Worm (Caenorhabditis elegans) whole organism, late embryonic: ENCODE data around the gene brf-1.

Source experiments
- C08G9.2 ChIP-seq: sonication (generic microtip); optimal IDR thresholded peaks from 2 replicates; lab custom pipeline; 2016; ENCODE audit warnings: mild to moderate bottlenecking, missing genetic modification characterization, moderate library complexity, missing compliant biosample characterization
- C38D4.7 ChIP-seq: fragments of 200-800 bp; sonication (Bioruptor generic); optimal IDR thresholded peaks from 2 replicates; lab custom pipeline; 2018; ENCODE audit warnings: mild to moderate bottlenecking, missing genetic modification characterization, moderate library complexity, missing compliant biosample characterization
- T23F11.4 ChIP-seq: fragments of 200-800 bp; sonication (Bioruptor generic); optimal IDR thresholded peaks from 2 replicates; lab custom pipeline; 2018; ENCODE audit warnings: mild to moderate bottlenecking, missing genetic modification characterization, missing compliant biosample characterization
- ceh-14 ChIP-seq: sonication (generic microtip); optimal IDR thresholded peaks from 2 replicates; lab custom pipeline; 2016; ENCODE audit warnings: missing genotype, missing genetic modification characterization, missing compliant biosample characterization
- ceh-2 ChIP-seq: sonication (generic microtip); optimal IDR thresholded peaks from 2 replicates; lab custom pipeline; 2016; ENCODE audit warnings: missing genotype, missing genetic modification characterization, missing compliant biosample characterization
- ceh-24 ChIP-seq: sonication (generic microtip); optimal IDR thresholded peaks from 2 replicates; lab custom pipeline; 2016; ENCODE audit warnings: mild to moderate bottlenecking, missing genetic modification characterization, missing compliant biosample characterization
- ceh-31 ChIP-seq: sonication (generic microtip); optimal IDR thresholded peaks from 2 replicates; lab custom pipeline; 2016; ENCODE audit warnings: missing genetic modification characterization, missing compliant biosample characterization
- ceh-34 ChIP-seq: sonication (generic microtip); optimal IDR thresholded peaks from 2 replicates; lab custom pipeline; 2016; ENCODE audit warnings: mild to moderate bottlenecking, missing genetic modification characterization, missing compliant biosample characterization
- ceh-48 ChIP-seq: sonication (generic microtip); optimal IDR thresholded peaks from 2 replicates; lab custom pipeline; 2016; ENCODE audit warnings: missing genetic modification characterization, inconsistent platforms, missing compliant biosample characterization
- eyg-1 ChIP-seq: sonication (generic microtip); optimal IDR thresholded peaks from 2 replicates; lab custom pipeline; 2016; ENCODE audit warnings: missing genotype, missing genetic modification characterization, missing compliant biosample characterization
- fax-1 ChIP-seq: sonication (generic microtip); optimal IDR thresholded peaks from 2 replicates; lab custom pipeline; 2016; ENCODE audit warnings: missing genotype, missing genetic modification characterization, missing compliant biosample characterization
- fkh-10 ChIP-seq: fragments of 150-350 bp; optimal IDR thresholded peaks from 2 replicates; lab custom pipeline; 2014; ENCODE audit warnings: missing biosample characterization, missing genetic modification reagents, missing genetic modification characterization
- gmeb-2 ChIP-seq: sonication (generic microtip); optimal IDR thresholded peaks from 2 replicates; lab custom pipeline; 2016; ENCODE audit warnings: missing genetic modification characterization, inconsistent platforms, missing compliant biosample characterization
- hlh-15 ChIP-seq: sonication (generic microtip); optimal IDR thresholded peaks from 2 replicates; lab custom pipeline; 2016; ENCODE audit warnings: missing genetic modification characterization, missing compliant biosample characterization
- hlh-30 ChIP-seq: sonication (generic microtip); optimal IDR thresholded peaks from 2 replicates; lab custom pipeline; 2017; ENCODE audit warnings: antibody characterized with exemption, missing genetic modification characterization, missing compliant biosample characterization; ENCODE audit not compliant: insufficient read depth
- mec-3 ChIP-seq: sonication (generic microtip); optimal IDR thresholded peaks from 2 replicates; lab custom pipeline; 2016; ENCODE audit warnings: borderline replicate concordance, missing genetic modification characterization, missing compliant biosample characterization
- nfya-1 ChIP-seq: sonication (generic microtip); optimal IDR thresholded peaks from 2 replicates; lab custom pipeline; 2017; ENCODE audit warnings: missing genetic modification characterization, mild to moderate bottlenecking, missing compliant biosample characterization, antibody characterized with exemption, moderate library complexity
- npax-4 ChIP-seq: sonication (generic microtip); optimal IDR thresholded peaks from 2 replicates; lab custom pipeline; 2016; ENCODE audit warnings: missing genetic modification characterization, missing compliant biosample characterization
- odd-2 ChIP-seq: sonication (generic microtip); optimal IDR thresholded peaks from 2 replicates; lab custom pipeline; 2017; ENCODE audit warnings: antibody characterized with exemption, mild to moderate bottlenecking, missing genetic modification characterization, missing compliant biosample characterization
- pag-3 ChIP-seq: sonication (generic microtip); optimal IDR thresholded peaks from 2 replicates; lab custom pipeline; 2016; ENCODE audit warnings: missing compliant biosample characterization, missing genetic modification characterization, borderline replicate concordance
- pat-9 ChIP-seq: fragments of 200-800 bp; sonication (Bioruptor generic); optimal IDR thresholded peaks from 2 replicates; lab custom pipeline; 2018; ENCODE audit warnings: mild to moderate bottlenecking, missing genetic modification characterization, moderate library complexity, missing compliant biosample characterization
- pax-1 ChIP-seq: fragments of 150-350 bp; optimal IDR thresholded peaks from 2 replicates; lab custom pipeline; 2014; ENCODE audit warnings: missing biosample characterization, missing genetic modification characterization
- pha-2 ChIP-seq: sonication (generic microtip); optimal IDR thresholded peaks from 2 replicates; lab custom pipeline; 2017; ENCODE audit warnings: mild to moderate bottlenecking, missing genetic modification characterization, missing compliant biosample characterization
- pros-1 ChIP-seq: fragments of 150-350 bp; optimal IDR thresholded peaks from 2 replicates; lab custom pipeline; 2014; ENCODE audit warnings: missing biosample characterization, missing genetic modification reagents, missing genetic modification characterization
- ref-2 ChIP-seq: sonication (generic microtip); optimal IDR thresholded peaks from 2 replicates; lab custom pipeline; 2016; ENCODE audit warnings: missing genetic modification characterization, missing compliant biosample characterization
- sdc-2 ChIP-seq: sonication (generic microtip); optimal IDR thresholded peaks from 2 replicates; lab custom pipeline; 2016; ENCODE audit warnings: missing genotype, missing genetic modification characterization, missing compliant biosample characterization
- sox-4 ChIP-seq: sonication (generic microtip); optimal IDR thresholded peaks from 2 replicates; lab custom pipeline; 2017; ENCODE audit warnings: mild to moderate bottlenecking, missing genetic modification characterization, inconsistent platforms, missing compliant biosample characterization
- tbx-2 ChIP-seq: sonication (generic microtip); optimal IDR thresholded peaks from 2 replicates; lab custom pipeline; 2016; ENCODE audit warnings: missing genetic modification characterization, missing compliant biosample characterization
- tbx-7 ChIP-seq: sonication (generic microtip); optimal IDR thresholded peaks from 2 replicates; lab custom pipeline; 2016; ENCODE audit warnings: missing genotype, missing genetic modification characterization, missing compliant biosample characterization
- unc-3 ChIP-seq, 2 experiments: fragments of 200-800 bp in 1 of 2; sonication (Bioruptor generic) in 1 of 2; sonication (generic microtip) in 1 of 2; conservative IDR thresholded peaks in 1 of 2; optimal IDR thresholded peaks in 1 of 2; 2 replicates each; pipeline versions ENCODE4 v1.3.6 to Lab custom; 2016 to 2022; ENCODE audit warnings: missing compliant biosample characterization in 2 of 2, missing genetic modification characterization in 2 of 2, missing genetic modification reagents in 1 of 2
- unc-42 ChIP-seq: sonication (generic microtip); optimal IDR thresholded peaks from 2 replicates; lab custom pipeline; 2016; ENCODE audit warnings: missing genotype, missing genetic modification characterization, missing compliant biosample characterization

The brf-1 gene

DNA sequence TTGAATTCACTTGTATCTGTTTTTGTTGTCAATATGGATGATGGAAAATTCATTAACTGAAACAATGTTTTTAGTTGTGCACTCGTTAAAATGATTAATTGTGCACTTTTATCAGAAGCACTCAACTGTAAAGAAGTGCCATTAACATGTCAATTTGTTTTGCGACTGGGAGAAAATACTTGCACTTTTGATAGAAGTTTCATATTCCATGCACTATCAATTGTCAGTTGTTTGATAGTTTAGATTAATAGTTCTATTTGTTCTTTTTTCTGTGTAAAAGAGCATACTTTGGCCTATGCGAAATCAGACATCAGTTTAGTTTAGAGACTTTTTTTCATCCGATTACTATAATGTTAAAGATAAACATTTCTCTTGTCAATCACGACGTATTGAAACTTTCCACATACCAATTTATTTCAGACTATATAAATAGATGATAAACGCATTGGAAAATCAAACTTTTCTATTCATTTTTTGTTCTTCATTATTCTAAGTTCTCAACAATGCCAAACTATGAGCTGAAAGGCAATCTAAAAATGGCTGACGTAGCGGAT is 15.7 kb upstream of the brf-1 start, which contains the start of gene C30G12.2:
Gene C30G12.2, plus strand, starts transcription at position 504 of the 554 bp plus-strand sequence.
- no peak for TF ChIP-seq pax-1 (tag; lab: Kevin White, UChicago)
- no peak for TF ChIP-seq ref-2 (tag; lab: Kevin White, UChicago)
- TF ChIP-seq fkh-10 (GFP tag; lab: Kevin White, UChicago): no peak
- no peak for TF ChIP-seq C38D4.7 (GFP tag; lab: Kevin White, UChicago)
- TF ChIP-seq odd-2: no peak
- TF ChIP-seq tbx-2 (tag; lab: Kevin White, UChicago): no peak
- TF ChIP-seq, all 69 proteins: peak for 0

DNA sequence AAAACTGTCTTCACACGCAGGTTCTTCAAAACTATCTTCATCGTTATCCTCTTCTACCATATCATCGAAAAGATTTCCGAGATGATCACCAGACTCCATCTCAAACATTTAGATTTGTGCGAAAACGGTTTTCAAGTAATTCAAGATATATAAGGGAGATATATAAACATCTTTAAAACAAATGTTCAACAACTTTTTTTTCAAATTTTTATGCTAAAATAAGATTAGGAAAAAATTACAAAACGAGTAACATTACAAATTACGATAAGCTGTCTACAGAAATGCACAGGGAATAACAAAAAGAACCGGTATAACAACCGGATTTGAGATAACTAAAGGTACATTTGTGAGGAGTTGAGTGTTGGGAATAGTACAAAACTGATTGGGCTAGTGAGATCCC is 9.7 kb upstream of the brf-1 start, which contains the start of gene C30G12.6:
Gene C30G12.6, minus strand, starts transcription at position 101 of the 400 bp plus-strand sequence.
- TF ChIP-seq pag-3 (tag; lab: Kevin White, UChicago) (no peak), pros-1 (tag; lab: Kevin White, UChicago) (no peak), ceh-2 (no peak), pat-9 (tag; lab: Kevin White, UChicago) (no peak), ceh-14 (tag; lab: Kevin White, UChicago) (no peak)

DNA sequence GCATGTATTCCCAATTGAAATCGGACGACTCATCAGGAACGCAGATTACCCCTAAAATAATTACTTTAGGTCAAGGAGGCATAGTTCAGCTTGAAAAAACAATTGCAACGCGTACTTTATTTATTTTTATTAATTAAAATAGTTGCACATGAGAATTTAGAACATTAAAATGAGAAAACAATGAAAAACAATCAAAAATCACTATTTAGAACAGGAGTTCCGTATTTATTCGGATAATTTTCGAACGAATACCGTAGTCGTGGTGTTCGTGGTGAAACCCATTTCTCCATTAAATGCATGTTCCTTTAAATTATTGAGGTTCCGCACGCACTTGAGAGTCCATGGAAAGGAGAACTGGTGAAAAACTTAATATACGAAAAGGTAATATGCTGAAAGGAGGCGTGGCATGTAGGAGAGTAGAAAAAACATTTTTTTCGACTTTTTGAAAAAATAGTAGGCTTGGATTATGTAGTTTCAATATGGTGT is 7.4 kb upstream of the brf-1 start, which contains the start of gene puf-8:
Gene puf-8, minus strand, starts transcription at position 51 of the 486 bp plus-strand sequence.
- TF ChIP-seq fax-1 (tag; lab: Kevin White, UChicago): no peak
- no peak for TF ChIP-seq npax-4 (tag; lab: Kevin White, UChicago)
- TF ChIP-seq tbx-7: no peak
- TF ChIP-seq ceh-31 (tag; lab: Kevin White, UChicago): no peak
- TF ChIP-seq T23F11.4 (GFP tag; lab: Kevin White, UChicago): no peak
- TF ChIP-seq ceh-48 (tag; lab: Kevin White, UChicago): no peak
- TF ChIP-seq pat-9 (tag; lab: Kevin White, UChicago): no peak
- no peak for TF ChIP-seq unc-3 (GFP tag; conservative IDR thresholded peaks at IDR 0.05; lab: Robert Waterston, UW)
- TF ChIP-seq unc-3 (tag; optimal IDR thresholded peaks at IDR 0.05; lab: Kevin White, UChicago): no peak
- no peak for TF ChIP-seq ceh-2

DNA sequence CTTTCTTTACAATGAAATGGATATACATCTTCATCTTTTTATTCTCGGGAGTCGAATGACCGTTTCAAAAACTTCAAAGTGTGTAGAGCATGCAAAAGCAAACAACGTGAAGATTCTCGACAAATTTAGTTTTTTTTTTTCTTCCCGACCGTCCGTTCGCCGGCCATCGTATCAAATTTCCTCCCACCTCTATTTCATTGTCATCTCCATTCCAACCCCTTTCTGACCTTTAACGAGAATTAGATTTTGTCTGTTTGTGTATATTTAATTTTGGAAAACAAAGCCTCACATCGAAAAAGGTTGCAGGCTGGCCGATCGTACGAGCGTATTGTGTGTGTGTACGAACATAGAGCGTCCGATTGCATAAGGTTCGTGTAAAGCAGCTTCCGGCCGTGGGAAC is 6.6 kb upstream of the brf-1 start, which contains the start of gene C30G12.1:
Gene C30G12.1, plus strand, starts transcription at position 301 of the 400 bp plus-strand sequence.
- no peak for TF ChIP-seq pha-2 (tag; lab: Kevin White, UChicago)
- peak; percentile 68 for TF ChIP-seq ceh-34 (tag; lab: Kevin White, UChicago)

DNA sequence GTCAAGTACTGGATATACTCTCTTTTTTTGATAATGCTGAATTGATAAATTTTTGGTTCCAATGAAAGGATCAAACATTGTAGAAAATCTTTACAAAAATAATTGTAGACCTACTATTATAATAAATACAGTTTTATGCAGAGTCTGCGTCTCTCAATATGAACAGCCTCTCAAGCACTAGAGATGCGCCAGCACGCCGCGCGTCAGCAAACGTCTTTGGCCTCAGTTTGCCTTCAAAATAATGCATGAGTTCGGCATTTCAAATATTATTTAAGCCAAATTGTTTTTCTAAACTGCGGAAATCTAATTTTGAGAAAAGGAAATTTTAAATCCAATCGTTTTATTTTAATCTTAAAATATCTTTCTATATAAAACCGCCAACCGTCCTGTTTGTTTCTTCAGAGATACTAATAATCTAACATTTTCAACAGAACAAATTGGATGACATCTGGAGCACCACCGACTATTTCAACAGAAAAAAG is 3.9 kb upstream of the brf-1 start, which contains the start of gene cul-4:
Gene cul-4, plus strand, starts transcription at position 432 of the 482 bp plus-strand sequence.
- TF ChIP-seq tbx-2 (tag; lab: Kevin White, UChicago) (peak; percentile 12), ceh-24 (tag; lab: Kevin White, UChicago) (no peak), fkh-10 (GFP tag; lab: Kevin White, UChicago) (no peak), ceh-14 (tag; lab: Kevin White, UChicago) (peak; percentile 14), sox-4 (tag; lab: Kevin White, UChicago) (no peak), C08G9.2 (tag; lab: Kevin White, UChicago) (no peak), ceh-2 (peak; percentile 8), hlh-15 (no peak), eyg-1 (no peak), nfya-1 (tag; lab: Kevin White, UChicago) (peak; percentile 40), T23F11.4 (GFP tag; lab: Kevin White, UChicago) (no peak), mec-3 (no peak), ceh-31 (tag; lab: Kevin White, UChicago) (peak; percentile 10)

DNA sequence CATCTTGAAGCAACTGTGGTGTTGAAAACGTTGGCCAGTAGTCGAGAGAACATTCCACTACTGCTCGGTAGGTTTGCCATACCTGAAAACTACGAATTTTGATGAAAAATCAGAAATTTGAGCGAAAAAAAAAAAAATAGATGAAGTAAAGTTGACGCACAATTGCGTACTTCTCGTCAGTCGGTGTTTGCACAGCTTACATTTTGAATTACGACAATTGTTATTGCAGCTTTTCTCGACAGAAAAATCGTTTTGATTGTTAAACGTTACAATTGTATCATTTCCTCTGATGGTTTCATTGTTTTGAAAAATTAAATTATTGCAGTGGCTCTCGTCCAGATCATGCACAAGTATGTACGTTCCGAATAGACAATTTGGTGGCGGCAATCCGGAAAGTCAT is 4.4 kb downstream of the brf-1 start, which contains the start of the genes F45E12.5 and cnep-1:
Gene F45E12.5, minus strand, starts transcription at position 93 of the 400 bp plus-strand sequence.
Gene cnep-1, plus strand, starts transcription at position 326 of the 400 bp plus-strand sequence.
- TF ChIP-seq ref-2 (tag; lab: Kevin White, UChicago) (no peak), gmeb-2 (tag; lab: Kevin White, UChicago) (no peak), tbx-7 (no peak), unc-3 (GFP tag; conservative IDR thresholded peaks at IDR 0.05; lab: Robert Waterston, UW) (no peak), unc-3 (tag; optimal IDR thresholded peaks at IDR 0.05; lab: Kevin White, UChicago) (no peak), hlh-30 (tag; lab: Kevin White, UChicago) (no peak), sdc-2 (no peak), pat-9 (tag; lab: Kevin White, UChicago) (no peak), unc-42 (tag; lab: Kevin White, UChicago) (no peak)
